Worm (Caenorhabditis elegans) whole organism, midembryonic: Measurements from ENCODE around the gene fbxa-144.

ENCODE experiments used
- T22C8.4 ChIP-seq: fragments of 200-800 bp; sonication (Bioruptor generic); IDR thresholded peaks from 2 replicates; pipeline ENCODE4 v1.3.6; 2022; ENCODE audit warnings: missing genetic modification characterization, missing compliant biosample characterization
- flt-1 ChIP-seq: fragments of 200-800 bp; sonication (Bioruptor generic); IDR thresholded peaks from 2 replicates; pipeline ENCODE4 v1.3.6; 2022; ENCODE audit warnings: missing genetic modification characterization, missing compliant biosample characterization
- klf-2 ChIP-seq: fragments of 200-800 bp; sonication (Bioruptor generic); conservative IDR thresholded peaks from 2 replicates; pipeline ENCODE4 v1.3.6; 2022; ENCODE audit warnings: missing genetic modification reagents, missing genetic modification characterization, missing compliant biosample characterization
- med-1 ChIP-seq: sonication (generic microtip); optimal IDR thresholded peaks from 2 replicates; lab custom pipeline; 2017; ENCODE audit warnings: missing genetic modification characterization, mild to moderate bottlenecking, missing compliant biosample characterization, antibody characterized with exemption, missing genetic modification reagents; ENCODE audit not compliant: insufficient read depth
- tab-1 ChIP-seq: fragments of 200-800 bp; sonication (Bioruptor generic); IDR thresholded peaks from 2 replicates; pipeline ENCODE4 v1.3.6; 2022; ENCODE audit warnings: missing genetic modification characterization, missing compliant biosample characterization

- TF ChIP-seq flt-1 (GFP tag; lab: Robert Waterston, UW) (no peak), med-1 (GFP tag; lab: Kevin White, UChicago) (no peak), tab-1 (GFP tag; lab: Robert Waterston, UW) (no peak), klf-2 (GFP tag; lab: Robert Waterston, UW) (no peak), T22C8.4 (GFP tag; lab: Robert Waterston, UW) (no peak)
Observed at ce11 chrV:16118601-16119000, 14.0 kb downstream of the fbxa-144 start, which contains the start of gene str-103.
